Fruit fly (Drosophila melanogaster): ENCODE data around the gene Samuel.

Gene Samuel

dm6 chr2L:11058111-11058665, 8.6 kb downstream of the Samuel start (continued):
- TF ChIP-seq ci (GFP tag; IDR thresholded peaks at IDR 0.05) (no peak), Ets65A (GFP tag) (peak; percentile 14), CG30403 (GFP tag; optimal IDR thresholded peaks at IDR 0.05) (peak; percentile 2), Dp (GFP tag; optimal IDR thresholded peaks at IDR 0.05) (no peak), sim (GFP tag; IDR thresholded peaks at IDR 0.05) (no peak), CG13123 (GFP tag; optimal IDR thresholded peaks at IDR 0.05) (no peak), ftz-f1 (GFP tag; optimal IDR thresholded peaks at IDR 0.05) (peak; percentile 39), odd (GFP tag; optimal IDR thresholded peaks at IDR 0.05) (no peak), CG31388 (GFP tag; optimal IDR thresholded peaks at IDR 0.05) (no peak), CG10959 (GFP tag; IDR thresholded peaks at IDR 0.05) (no peak), Aef1 (GFP tag; IDR thresholded peaks at IDR 0.05) (no peak), CG15011 (GFP tag; optimal IDR thresholded peaks at IDR 0.05) (no peak), sna (GFP tag; IDR thresholded peaks at IDR 0.05; ENCODE audit: partially characterized antibody) (no peak), GATAe (GFP tag; conservative IDR thresholded peaks at IDR 0.05) (0 out of 2 replicates have a peak, but pooled peaks have one; percentile 7), Asciz (GFP tag; optimal IDR thresholded peaks at IDR 0.05) (no peak), CG9817 (tag; optimal IDR thresholded peaks at IDR 0.05) (peak; percentile 70), CG5180 (GFP tag; optimal IDR thresholded peaks at IDR 0.05) (no peak), croc (GFP tag; conservative IDR thresholded peaks at IDR 0.05) (peak; percentile 51; the same call in 1 of the 3 replicates), chinmo (GFP tag; IDR thresholded peaks at IDR 0.05; ENCODE audit: partially characterized antibody) (peak; percentile 66; the same call in 1 of the 4 replicates), CG2712 (tag; optimal IDR thresholded peaks at IDR 0.05) (no peak), Side (GFP tag; optimal IDR thresholded peaks at IDR 0.05) (no peak), Optix (GFP tag; IDR thresholded peaks at IDR 0.05) (no peak), HmgZ (tag; optimal IDR thresholded peaks at IDR 0.05) (no peak), Elba2 (GFP tag; optimal IDR thresholded peaks at IDR 0.05) (no peak), CG2120 (GFP tag; optimal IDR thresholded peaks at IDR 0.05) (peak; percentile 47), cato (GFP tag; optimal IDR thresholded peaks at IDR 0.05; ENCODE audit: borderline replicate concordance) (no peak), Hand (GFP tag; optimal IDR thresholded peaks at IDR 0.05) (no peak), bab2 (GFP tag; optimal IDR thresholded peaks at IDR 0.05) (no peak), CG4820 (GFP tag; optimal IDR thresholded peaks at IDR 0.05) (no peak), cg (GFP tag; optimal IDR thresholded peaks at IDR 0.05) (peak; percentile 75), CG18764 (GFP tag; optimal IDR thresholded peaks at IDR 0.05) (no peak), Adf1 (GFP tag; IDR thresholded peaks at IDR 0.05) (no peak; the same call in 1 of the 2 replicates), CG17385 (GFP tag; optimal IDR thresholded peaks at IDR 0.05) (no peak), CG11723 (GFP tag; optimal IDR thresholded peaks at IDR 0.05) (no peak), CG17829 (tag; optimal IDR thresholded peaks at IDR 0.05) (no peak), CG7963 (GFP tag; IDR thresholded peaks at IDR 0.05; ENCODE audit: partially characterized antibody) (no peak), tll (GFP tag; optimal IDR thresholded peaks at IDR 0.05) (no peak)

- TF ChIP-seq HmgZ (tag; optimal IDR thresholded peaks at IDR 0.05) (peak; percentile 57), dan (GFP tag; IDR thresholded peaks at IDR 0.05) (no peak), crc (GFP tag; optimal IDR thresholded peaks at IDR 0.05) (peak; percentile 36), HLH3B (GFP tag; IDR thresholded peaks at IDR 0.05) (peak; percentile 51), CG12236 (GFP tag; optimal IDR thresholded peaks at IDR 0.05) (peak; percentile 59), CG8478 (optimal IDR thresholded peaks at IDR 0.05) (no peak), Hr51 (GFP tag; optimal IDR thresholded peaks at IDR 0.05) (peak; percentile 24 to 79), CG8359 (GFP tag; optimal IDR thresholded peaks at IDR 0.05; ENCODE audit: borderline replicate concordance) (no peak), CG18011 (GFP tag; optimal IDR thresholded peaks at IDR 0.05) (peak; percentile 51), onecut (GFP tag; IDR thresholded peaks at IDR 0.05) (peak; percentile 36; the same call in 1 of the 2 replicates), Lhr (GFP tag; optimal IDR thresholded peaks at IDR 0.05) (peak; percentile 59), CG12391 (tag; optimal IDR thresholded peaks at IDR 0.05) (peak; percentile 67), CG34422 (GFP tag; IDR thresholded peaks at IDR 0.05) (peak; percentile 40; the same call in 2 of the 3 replicates), ac (GFP tag; optimal IDR thresholded peaks at IDR 0.05) (no peak)
Measured at dm6 chr2L:11057333-11058110, 9.3 kb downstream of the Samuel start.

Measured in whole organism, embryonic.